Worm (Caenorhabditis elegans) whole organism, young adult: ENCODE data around the gene srx-68.

ENCODE experiments used
- B0035.1 ChIP-seq: sonication (generic microtip); optimal IDR thresholded peaks from 2 replicates; lab custom pipeline; 2016; ENCODE audit warnings: missing genetic modification characterization, mild to moderate bottlenecking, missing compliant biosample characterization, missing genotype, missing genetic modification reagents
- B0336.3 ChIP-seq: fragments of 200-800 bp; sonication (Bioruptor generic); IDR thresholded peaks from 2 replicates; pipeline ENCODE4 v1.3.6; 2022; ENCODE audit warnings: missing genetic modification characterization, missing compliant biosample characterization
- F33H1.4 ChIP-seq: fragments of 200-800 bp; sonication (Bioruptor generic); IDR thresholded peaks from 2 replicates; pipeline ENCODE4 v1.3.6; 2022; ENCODE audit warnings: missing genetic modification reagents, missing genetic modification characterization, missing compliant biosample characterization
- F39B2.1 ChIP-seq: fragments of 200-800 bp; sonication (Bioruptor generic); IDR thresholded peaks from 2 replicates; pipeline ENCODE4 v1.3.6; 2022; ENCODE audit warnings: missing genetic modification reagents, missing genetic modification characterization, missing compliant biosample characterization
- F49E8.2 ChIP-seq: sonication (generic microtip); optimal IDR thresholded peaks from 3 replicates; lab custom pipeline; 2017; ENCODE audit warnings: missing genetic modification characterization, mild to moderate bottlenecking, missing compliant biosample characterization, antibody characterized with exemption, moderate library complexity; ENCODE audit not compliant: insufficient read depth
- Y53G8AR.9 ChIP-seq: fragments of 200-800 bp; sonication (Bioruptor generic); conservative IDR thresholded peaks from 2 replicates; pipeline ENCODE4 v1.3.6; 2022; ENCODE audit warnings: missing genetic modification reagents, missing genetic modification characterization, missing compliant biosample characterization
- Y56A3A.18 ChIP-seq: fragments of 200-800 bp; sonication (Bioruptor generic); IDR thresholded peaks from 2 replicates; pipeline ENCODE4 v1.3.6; 2022; ENCODE audit warnings: missing genetic modification reagents, missing genetic modification characterization, missing compliant biosample characterization
- aptf-3 ChIP-seq: fragments of 200-800 bp; sonication (Bioruptor generic); IDR thresholded peaks from 2 replicates; pipeline ENCODE4 v1.3.6; 2022; ENCODE audit warnings: missing genetic modification characterization, missing compliant biosample characterization
- atf-7 ChIP-seq: sonication (generic microtip); optimal IDR thresholded peaks from 2 replicates; lab custom pipeline; 2017; ENCODE audit warnings: mild to moderate bottlenecking, missing genetic modification characterization, missing compliant biosample characterization
- attf-3 ChIP-seq: fragments of 200-800 bp; sonication (Bioruptor generic); conservative IDR thresholded peaks from 2 replicates; pipeline ENCODE4 v1.3.6; 2022; ENCODE audit warnings: missing genetic modification reagents, missing genetic modification characterization, missing compliant biosample characterization
- ceh-100 ChIP-seq: fragments of 200-800 bp; sonication (Bioruptor generic); IDR thresholded peaks from 2 replicates; pipeline ENCODE4 v1.3.6; 2022; ENCODE audit warnings: missing genetic modification reagents, missing genetic modification characterization, missing compliant biosample characterization
- ceh-27 ChIP-seq: fragments of 200-800 bp; sonication (Bioruptor generic); optimal IDR thresholded peaks from 2 replicates; lab custom pipeline; 2018; ENCODE audit warnings: mild to moderate bottlenecking, missing genetic modification characterization, moderate library complexity, missing compliant biosample characterization
- ceh-40 ChIP-seq: fragments of 200-800 bp; sonication (Bioruptor generic); IDR thresholded peaks from 2 replicates; pipeline ENCODE4 v1.3.6; 2022; ENCODE audit warnings: missing genetic modification characterization, missing compliant biosample characterization
- chd-7 ChIP-seq: sonication (generic microtip); optimal IDR thresholded peaks from 2 replicates; lab custom pipeline; 2016; ENCODE audit warnings: mild to moderate bottlenecking, missing genetic modification characterization, moderate library complexity, missing compliant biosample characterization
- dox-1 ChIP-seq: fragments of 200-800 bp; sonication (Bioruptor generic); IDR thresholded peaks from 2 replicates; pipeline ENCODE4 v1.3.6; 2022; ENCODE audit warnings: missing genetic modification reagents, missing genetic modification characterization, missing compliant biosample characterization
- efl-1 ChIP-seq: fragments of 150-350 bp; optimal IDR thresholded peaks from 2 replicates; lab custom pipeline; 2014; ENCODE audit warnings: missing biosample characterization, missing genetic modification reagents, missing genetic modification characterization
- egl-44 ChIP-seq: fragments of 200-800 bp; sonication (Bioruptor generic); IDR thresholded peaks from 2 replicates; pipeline ENCODE4 v1.3.6; 2022; ENCODE audit warnings: missing genetic modification reagents, missing genetic modification characterization, missing compliant biosample characterization
- ekl-4 ChIP-seq: fragments of 200-800 bp; sonication (Bioruptor generic); IDR thresholded peaks from 2 replicates; pipeline ENCODE4 v1.3.6; 2022; ENCODE audit warnings: missing genetic modification reagents, missing genetic modification characterization, missing compliant biosample characterization
- ets-4 ChIP-seq: fragments of 200-800 bp; sonication (Bioruptor generic); optimal IDR thresholded peaks from 2 replicates; lab custom pipeline; 2018; ENCODE audit warnings: mild to moderate bottlenecking, missing genetic modification characterization, missing compliant biosample characterization
- gei-17 ChIP-seq: fragments of 200-800 bp; sonication (Bioruptor generic); optimal IDR thresholded peaks from 2 replicates; lab custom pipeline; 2018; ENCODE audit warnings: mild to moderate bottlenecking, missing genetic modification characterization, missing compliant biosample characterization
- him-1 ChIP-seq: sonication (generic microtip); optimal IDR thresholded peaks from 2 replicates; lab custom pipeline; 2016; ENCODE audit warnings: missing genotype, missing genetic modification reagents, missing genetic modification characterization, missing compliant biosample characterization
- hmg-1.2 ChIP-seq: fragments of 200-800 bp; sonication (Bioruptor generic); IDR thresholded peaks from 2 replicates; pipeline ENCODE4 v1.3.6; 2022; ENCODE audit warnings: missing genetic modification reagents, missing genetic modification characterization, missing compliant biosample characterization
- lin-26 ChIP-seq: fragments of 200-800 bp; sonication (Bioruptor generic); IDR thresholded peaks from 2 replicates; pipeline ENCODE4 v1.3.6; 2022; ENCODE audit warnings: missing genetic modification reagents, missing genetic modification characterization, missing compliant biosample characterization
- lin-35 ChIP-seq, 3 experiments: fragments of 150-350 bp in 2 of 3; sonication (generic microtip) in 1 of 3; optimal IDR thresholded peaks; 2 replicates each; lab custom pipeline; 2014 to 2018; ENCODE audit warnings: missing biosample characterization in 3 of 3, missing genetic modification characterization in 3 of 3, missing genetic modification reagents in 3 of 3
- madf-6 ChIP-seq: fragments of 200-800 bp; sonication (Bioruptor generic); IDR thresholded peaks from 2 replicates; pipeline ENCODE4 v1.3.6; 2022; ENCODE audit warnings: missing genetic modification reagents, missing genetic modification characterization, missing compliant biosample characterization
- mel-28 ChIP-seq: sonication (generic microtip); optimal IDR thresholded peaks from 2 replicates; lab custom pipeline; 2016; ENCODE audit warnings: borderline replicate concordance, mild to moderate bottlenecking, missing genetic modification characterization, missing compliant biosample characterization
- mes-4 ChIP-seq: sonication (generic microtip); optimal IDR thresholded peaks from 2 replicates; lab custom pipeline; 2016; ENCODE audit warnings: missing genotype, missing genetic modification characterization, missing compliant biosample characterization
- nfya-2 ChIP-seq: fragments of 200-800 bp; sonication (Bioruptor generic); IDR thresholded peaks from 2 replicates; pipeline ENCODE4 v1.3.6; 2022; ENCODE audit warnings: missing genetic modification reagents, missing genetic modification characterization, missing compliant biosample characterization
- nhr-90 ChIP-seq: sonication (generic microtip); optimal IDR thresholded peaks from 2 replicates; lab custom pipeline; 2016; ENCODE audit warnings: missing genotype, mild to moderate bottlenecking, missing genetic modification characterization, missing compliant biosample characterization
- rcor-1 ChIP-seq: fragments of 200-800 bp; sonication (Bioruptor generic); IDR thresholded peaks from 2 replicates; pipeline ENCODE4 v1.3.6; 2022; ENCODE audit warnings: missing genetic modification reagents, missing genetic modification characterization, missing compliant biosample characterization
- sea-2 ChIP-seq: fragments of 200-800 bp; sonication (Bioruptor generic); IDR thresholded peaks from 2 replicates; pipeline ENCODE4 v1.3.6; 2022; ENCODE audit warnings: missing genetic modification characterization, missing compliant biosample characterization
- snpc-4 ChIP-seq, 5 experiments: fragments of 150-350 bp in 1 of 5; sonication (generic microtip) in 4 of 5; optimal IDR thresholded peaks; 2 replicates each; lab custom pipeline; 2014 to 2018; ENCODE audit warnings: missing genetic modification characterization in 5 of 5, missing biosample characterization in 3 of 5, antibody characterized with exemption in 2 of 5, mild to moderate bottlenecking in 2 of 5, missing compliant biosample characterization in 2 of 5, missing genotype in 2 of 5, moderate library complexity in 2 of 5, missing genetic modification reagents in 1 of 5
- sptf-2 ChIP-seq: fragments of 200-800 bp; sonication (Bioruptor generic); optimal IDR thresholded peaks from 2 replicates; lab custom pipeline; 2018; ENCODE audit warnings: mild to moderate bottlenecking, missing genetic modification characterization, missing compliant biosample characterization
- tlf-1 ChIP-seq: fragments of 200-800 bp; sonication (Bioruptor generic); optimal IDR thresholded peaks from 2 replicates; lab custom pipeline; 2018; ENCODE audit warnings: mild to moderate bottlenecking, missing genetic modification characterization, missing compliant biosample characterization
- zfh-2 ChIP-seq: fragments of 200-800 bp; sonication (Bioruptor generic); conservative IDR thresholded peaks from 2 replicates; pipeline ENCODE4 v1.3.6; 2022; ENCODE audit warnings: missing genetic modification reagents, missing genetic modification characterization, missing compliant biosample characterization
- zim-3 ChIP-seq: sonication (generic microtip); optimal IDR thresholded peaks from 2 replicates; lab custom pipeline; 2017; ENCODE audit warnings: mild to moderate bottlenecking, missing genetic modification characterization, moderate library complexity, missing compliant biosample characterization
- ztf-25 ChIP-seq: fragments of 200-800 bp; sonication (Bioruptor generic); IDR thresholded peaks from 2 replicates; pipeline ENCODE4 v1.3.6; 2022; ENCODE audit warnings: missing genetic modification reagents, missing genetic modification characterization, missing compliant biosample characterization
- ztf-26 ChIP-seq: sonication (generic microtip); optimal IDR thresholded peaks from 2 replicates; lab custom pipeline; 2017; ENCODE audit warnings: missing genetic modification characterization, missing compliant biosample characterization
- ztf-3 ChIP-seq: fragments of 200-800 bp; sonication (Bioruptor generic); optimal IDR thresholded peaks from 2 replicates; lab custom pipeline; 2018; ENCODE audit warnings: mild to moderate bottlenecking, missing genetic modification characterization, missing compliant biosample characterization
- ztf-6 ChIP-seq: fragments of 200-800 bp; sonication (Bioruptor generic); IDR thresholded peaks from 2 replicates; pipeline ENCODE4 v1.3.6; 2022; ENCODE audit warnings: missing genetic modification reagents, missing genetic modification characterization, missing compliant biosample characterization

Gene srx-68

DNA sequence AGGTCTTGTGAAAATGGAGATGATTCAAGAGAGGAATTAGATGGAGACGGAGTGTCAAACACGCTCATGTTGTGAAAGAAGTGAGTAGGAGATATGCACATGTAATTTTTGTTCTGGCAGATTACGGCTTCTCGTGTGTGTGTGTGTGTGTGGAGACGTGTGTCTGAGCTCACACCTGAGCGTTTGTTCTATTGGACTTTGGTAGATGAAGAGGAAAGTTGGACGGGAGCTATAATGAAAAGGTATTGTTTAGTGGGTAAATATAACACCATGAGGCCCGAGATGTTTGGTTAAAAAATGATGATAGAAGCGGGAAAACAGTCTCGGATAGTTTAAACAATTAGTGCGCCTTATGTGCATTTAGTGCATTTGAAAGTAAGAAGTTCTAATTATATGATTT, 43.7 kb upstream of the srx-68 start, which contains the start of gene nhr-157:
Gene nhr-157 (minus strand): TSS at position 101 of the 400 bp plus-strand sequence.
- no peak for TF ChIP-seq hmg-1.2 (GFP tag; lab: Robert Waterston, UW)
- TF ChIP-seq mel-28 (tag; lab: Kevin White, UChicago) = no peak
- no peak for TF ChIP-seq efl-1 (GFP tag; lab: Kevin White, UChicago)

DNA sequence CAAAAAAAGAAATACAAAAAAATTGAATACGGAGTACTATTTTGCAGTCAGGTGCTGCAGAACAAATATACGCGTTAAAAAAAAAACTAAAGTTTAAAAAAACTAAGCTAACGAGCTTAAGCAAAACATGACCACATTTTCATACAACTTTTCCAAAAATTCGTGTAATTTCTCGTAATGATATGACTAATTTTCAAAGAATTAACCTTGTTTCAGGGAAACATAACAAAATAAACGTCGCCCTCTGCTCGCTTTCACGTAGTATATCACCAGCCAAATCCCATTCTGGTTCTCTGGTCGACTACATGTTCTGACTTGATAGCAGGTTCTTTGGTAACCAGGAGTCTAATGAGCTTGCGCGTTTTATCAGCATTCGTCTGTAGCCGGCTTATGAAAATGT, 42.2 kb upstream of the srx-68 start:
- TF ChIP-seq ceh-27 (GFP tag; lab: Kevin White, UChicago) (no peak), dox-1 (no peak), ekl-4 (GFP tag; lab: Robert Waterston, UW) (no peak), attf-3 (no peak), egl-44 (no peak), B0336.3 (GFP tag; lab: Robert Waterston, UW) (no peak), sptf-2 (GFP tag; lab: Kevin White, UChicago) (no peak), B0035.1 (tag; lab: Kevin White, UChicago) (no peak), ztf-6 (no peak), ceh-100 (no peak), sea-2 (GFP tag; lab: Robert Waterston, UW) (no peak), mes-4 (tag; lab: Kevin White, UChicago) (no peak)
- TF ChIP-seq, all 124 proteins: peak for 0

DNA sequence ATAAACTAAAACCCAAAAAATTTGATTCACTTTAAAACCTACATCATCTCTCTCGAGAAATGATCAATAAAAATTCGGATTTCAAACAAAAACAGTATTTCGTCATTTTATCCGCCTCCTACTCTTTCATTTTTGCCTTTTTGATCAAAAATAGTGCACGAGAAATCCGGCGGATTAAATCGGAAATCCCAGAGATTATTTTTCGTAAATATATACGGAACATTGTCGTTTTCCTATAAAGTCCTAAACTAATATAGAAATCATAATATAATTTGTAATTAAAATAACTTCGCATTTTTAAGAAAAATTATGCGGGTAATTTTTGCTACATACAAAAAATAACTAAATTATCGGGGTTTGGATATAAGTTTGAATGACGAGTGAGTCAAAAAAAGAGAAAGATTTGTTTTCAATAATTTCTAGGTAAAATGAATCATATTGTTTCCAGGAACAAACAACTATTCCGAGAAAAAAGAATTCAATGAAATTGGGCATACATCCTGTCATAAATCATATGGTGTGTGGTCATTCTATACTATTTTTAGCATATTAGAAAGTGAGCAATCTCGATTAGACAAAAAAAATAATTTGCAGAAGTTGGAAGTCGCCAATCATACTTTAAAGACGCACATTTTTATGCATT, 38.3 kb upstream of the srx-68 start, which contains the start of gene nhr-158:
Gene nhr-158 (minus strand): TSS at position 51 of the 643 bp plus-strand sequence.
- TF ChIP-seq gei-17 (GFP tag; lab: Kevin White, UChicago) = no peak
- TF ChIP-seq ztf-3 (GFP tag; lab: Kevin White, UChicago) = no peak
- TF ChIP-seq aptf-3 (GFP tag; lab: Robert Waterston, UW) = no peak
- no peak for TF ChIP-seq tlf-1 (GFP tag; lab: Kevin White, UChicago)
- no peak for TF ChIP-seq chd-7 (tag; lab: Kevin White, UChicago)
- no peak for TF ChIP-seq him-1 (tag; lab: Kevin White, UChicago)
- TF ChIP-seq sea-2 (GFP tag; lab: Robert Waterston, UW) = no peak
- no peak for TF ChIP-seq attf-3
- no peak for TF ChIP-seq ztf-26 (tag; lab: Kevin White, UChicago)
- no peak for TF ChIP-seq madf-6
- TF ChIP-seq nfya-2 (GFP tag; lab: Robert Waterston, UW) = no peak
- TF ChIP-seq rcor-1 (GFP tag; lab: Robert Waterston, UW) = no peak
- no peak for TF ChIP-seq Y53G8AR.9 (GFP tag; lab: Robert Waterston, UW)
- TF ChIP-seq ceh-40 (GFP tag; lab: Robert Waterston, UW) = no peak
- no peak for TF ChIP-seq F39B2.1 (GFP tag; lab: Robert Waterston, UW)
- TF ChIP-seq F49E8.2 (tag; lab: Kevin White, UChicago) = no peak

- TF ChIP-seq F33H1.4 (GFP tag; lab: Robert Waterston, UW) (no peak), ztf-25 (GFP tag; lab: Robert Waterston, UW) (no peak), zim-3 (tag; lab: Kevin White, UChicago) (no peak), ceh-40 (GFP tag; lab: Robert Waterston, UW) (no peak), ets-4 (GFP tag; lab: Kevin White, UChicago) (no peak), chd-7 (tag; lab: Kevin White, UChicago) (no peak), lin-35 (GFP tag; optimal IDR thresholded peaks at IDR 0.05; lab: Kevin White, UChicago) (no peak), snpc-4 (GFP tag; optimal IDR thresholded peaks at IDR 0.05; lab: Kevin White, UChicago) (no peak), snpc-4 (tag; optimal IDR thresholded peaks at IDR 0.05; lab: Kevin White, UChicago) (no peak), zfh-2 (GFP tag; lab: Robert Waterston, UW) (no peak), atf-7 (tag; lab: Kevin White, UChicago) (no peak), Y56A3A.18 (GFP tag; lab: Robert Waterston, UW) (no peak), nhr-90 (no peak), lin-26 (no peak), him-1 (tag; lab: Kevin White, UChicago) (no peak)
Measured at ce11 chrV:3877242-3877641, 35.3 kb upstream of the srx-68 start.
